Worm (Caenorhabditis elegans): ENCODE measurements around the gene str-30.

- no peak for TF ChIP-seq xnd-1 (tag; optimal IDR thresholded peaks at IDR 0.05)
- TF ChIP-seq lin-40 (tag; optimal IDR thresholded peaks at IDR 0.05) = no peak
- TF ChIP-seq F49E8.2 (tag; optimal IDR thresholded peaks at IDR 0.05; ENCODE audit: insufficient read depth) = no peak
- no peak for TF ChIP-seq snpc-4 (GFP tag; optimal IDR thresholded peaks at IDR 0.05)
- TF ChIP-seq snpc-4 (tag; optimal IDR thresholded peaks at IDR 0.05) = no peak
- TF ChIP-seq nhr-90 (tag; optimal IDR thresholded peaks at IDR 0.05) = no peak
- no peak for TF ChIP-seq F22D6.2 (tag; optimal IDR thresholded peaks at IDR 0.05)
- no peak for TF ChIP-seq Y95B8A.8 (GFP tag; IDR thresholded peaks at IDR 0.05)
- no peak for TF ChIP-seq mxl-1 (tag; optimal IDR thresholded peaks at IDR 0.05)
Observed at ce11 chrV:3714750-3715149, 10.1 kb upstream of the str-30 start.
